Worm (Caenorhabditis elegans) whole organism, late embryonic: ENCODE measurements around the gene T05E12.8.

ENCODE experiments used
- C08G9.2 ChIP-seq: sonication (generic microtip); optimal IDR thresholded peaks from 2 replicates; lab custom pipeline; 2016; ENCODE audit warnings: mild to moderate bottlenecking, missing genetic modification characterization, moderate library complexity, missing compliant biosample characterization
- ahr-1 ChIP-seq: sonication (generic microtip); optimal IDR thresholded peaks from 2 replicates; lab custom pipeline; 2016; ENCODE audit warnings: missing genetic modification characterization, missing compliant biosample characterization
- ceh-22 ChIP-seq: sonication (generic microtip); optimal IDR thresholded peaks from 2 replicates; lab custom pipeline; 2017; ENCODE audit warnings: missing biosample characterization, missing genetic modification characterization
- ceh-6 ChIP-seq: fragments of 200-800 bp; sonication (Bioruptor generic); optimal IDR thresholded peaks from 2 replicates; lab custom pipeline; 2018; ENCODE audit warnings: mild to moderate bottlenecking, missing genetic modification characterization, missing compliant biosample characterization
- elt-2 ChIP-seq: sonication (generic microtip); optimal IDR thresholded peaks from 2 replicates; lab custom pipeline; 2016; ENCODE audit warnings: missing genetic modification reagents, missing genetic modification characterization, missing compliant biosample characterization
- elt-4 ChIP-seq: sonication (generic microtip); optimal IDR thresholded peaks from 2 replicates; lab custom pipeline; 2016; ENCODE audit warnings: missing genetic modification characterization, missing compliant biosample characterization
- lin-11 ChIP-seq: fragments of 200-800 bp; sonication (Bioruptor generic); optimal IDR thresholded peaks from 2 replicates; lab custom pipeline; 2018; ENCODE audit warnings: mild to moderate bottlenecking, missing genetic modification characterization, missing compliant biosample characterization
- pha-4 ChIP-seq: fragments of 150-350 bp; optimal IDR thresholded peaks from 2 replicates; lab custom pipeline; 2018; ENCODE audit warnings: missing biosample characterization, missing genetic modification reagents, missing genetic modification characterization

DNA sequence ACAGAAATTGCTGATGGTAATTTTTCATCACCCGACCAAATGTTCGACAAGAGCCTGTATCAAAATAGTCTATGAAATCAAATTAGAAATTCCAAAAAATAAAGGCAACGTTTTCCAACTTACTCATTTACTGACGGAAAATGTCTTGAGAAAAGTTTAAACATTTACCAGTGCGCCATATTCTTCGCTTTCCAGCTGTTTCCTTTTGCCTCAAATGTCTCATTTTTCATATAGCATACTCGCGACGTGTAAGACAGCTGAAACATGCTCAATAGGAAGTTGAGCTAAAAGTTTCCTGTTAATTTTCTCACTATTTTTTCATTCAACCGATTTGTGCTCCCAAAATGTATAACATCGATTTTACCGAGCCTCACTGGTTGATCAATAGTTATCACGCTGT lies 9.0 kb upstream of the T05E12.8 start, which contains the start of gene sri-66:
- TF ChIP-seq lin-11 (tag; lab: Kevin White, UChicago) (no peak), ceh-6 (GFP tag; lab: Kevin White, UChicago) (no peak), ahr-1 (tag; lab: Kevin White, UChicago) (no peak), pha-4 (no peak), C08G9.2 (tag; lab: Kevin White, UChicago) (no peak), elt-4 (tag; lab: Kevin White, UChicago) (no peak), elt-2 (tag; lab: Kevin White, UChicago) (no peak), ceh-22 (tag; lab: Kevin White, UChicago) (no peak)
